Fruit fly (Drosophila melanogaster) Kc167 (cell line): ENCODE results near the gene CG1924.

Experiments used
- Myc ChIP-seq: fragments of >200 bp; optimal IDR thresholded peaks from 2 replicates; lab custom pipeline; 2017; ENCODE audit warnings: missing external identifiers
- Sin3A ChIP-seq: fragments of >200 bp; optimal IDR thresholded peaks from 2 replicates; lab custom pipeline; 2018; ENCODE audit warnings: missing external identifiers
- h ChIP-seq: fragments of >200 bp; optimal IDR thresholded peaks from 3 replicates; lab custom pipeline; 2018; ENCODE audit warnings: missing external identifiers
- insv ChIP-seq: fragments of >200 bp; optimal IDR thresholded peaks from 3 replicates; lab custom pipeline; 2018; ENCODE audit warnings: missing external identifiers
- psq ChIP-seq: fragments of >200 bp; optimal IDR thresholded peaks from 2 replicates; lab custom pipeline; 2017; ENCODE audit warnings: missing external identifiers

- no peak for TF ChIP-seq psq (lab: Kevin White, UChicago)
- no peak for TF ChIP-seq h
- no peak for TF ChIP-seq insv (lab: Kevin White, UChicago)
- no peak for TF ChIP-seq Myc
- no peak for TF ChIP-seq Sin3A
Measured at dm6 chrX:12227975-12228374, 49.5 kb upstream of the CG1924 start.
